Fruit fly (Drosophila melanogaster) whole organism, larva: ENCODE data around the gene sisA.
A peak's percentile ranks its signal among the peaks of the same experiment; 100 is the strongest.

Source experiments
- noc ChIP-seq: fragments of 200-800 bp; sonication (Bioruptor generic); optimal IDR thresholded peaks from 3 replicates; lab custom pipeline; 2019; ENCODE audit warnings: missing biosample characterization, mild to moderate bottlenecking, missing genetic modification characterization, moderate library complexity

Gene sisA

DNA sequence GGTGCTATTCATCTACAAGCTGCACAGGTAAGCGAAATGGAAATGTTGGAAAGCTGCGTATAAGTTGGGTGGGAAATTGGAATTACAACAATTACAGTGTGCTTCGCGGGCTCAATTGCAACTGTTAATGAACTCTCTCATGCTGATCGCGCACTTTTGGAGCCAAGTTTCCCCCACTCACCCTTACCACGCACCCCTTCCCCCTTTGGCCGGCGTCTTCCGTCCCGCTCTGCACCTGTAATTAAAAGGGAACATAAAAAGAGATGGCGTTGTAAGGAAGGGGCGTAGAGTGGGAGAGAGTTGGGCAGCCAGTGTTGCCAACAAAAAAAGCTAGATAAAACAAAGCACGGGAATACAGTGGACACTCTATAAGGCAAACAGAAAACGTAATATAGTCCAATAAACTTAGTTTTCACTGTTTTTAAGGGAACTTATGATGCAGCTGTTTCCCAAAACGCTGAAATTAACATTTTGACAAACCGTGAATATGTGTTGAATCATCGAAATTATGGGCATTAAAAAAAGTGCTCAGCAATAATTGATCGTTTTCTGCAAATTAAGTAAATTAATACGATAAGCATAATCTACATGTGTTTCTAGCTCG lies 18.7 kb upstream of the sisA start:
- no peak for TF ChIP-seq noc (tag; lab: Kevin White, UChicago)

DNA sequence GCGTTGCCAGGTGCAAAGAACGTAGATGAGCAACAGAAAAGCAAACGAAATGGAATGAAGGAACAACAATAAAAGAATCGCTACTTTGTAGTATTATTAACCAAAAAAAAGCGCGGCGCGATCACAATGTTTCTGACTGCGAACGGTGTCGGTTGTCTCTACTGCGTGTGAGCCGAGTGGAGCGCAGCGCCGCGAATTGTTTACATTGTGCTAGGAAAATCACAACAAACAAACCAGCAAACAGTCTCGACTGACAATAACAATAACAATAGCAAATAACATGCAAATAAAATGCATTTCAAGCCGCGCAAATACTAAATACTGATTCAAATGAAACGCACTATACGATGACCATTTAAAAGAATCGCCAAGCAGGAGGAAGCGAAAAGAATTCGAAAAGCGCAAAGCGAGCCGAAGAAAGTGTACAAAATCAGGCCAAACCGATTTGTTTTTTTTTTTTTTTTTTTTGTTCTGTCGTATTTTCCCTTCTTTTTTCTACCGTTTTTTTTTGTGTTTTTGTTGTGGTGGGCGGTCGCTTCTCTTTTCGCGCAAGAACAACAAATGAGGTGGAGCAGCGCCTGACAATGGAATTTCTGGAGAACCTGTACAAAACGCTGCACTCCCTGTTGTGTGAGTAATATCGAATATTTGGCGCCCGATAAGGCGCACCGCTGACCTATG lies 17.9 kb upstream of the sisA start, which contains the start of the genes CG34348 and Kap3:
Gene CG34348, plus strand, starts transcription at position 6 of the 681 bp plus-strand sequence.
Gene Kap3, minus strand, starts transcription at position 217 of the 681 bp plus-strand sequence.
- TF ChIP-seq noc (tag; lab: Kevin White, UChicago) = no peak

DNA sequence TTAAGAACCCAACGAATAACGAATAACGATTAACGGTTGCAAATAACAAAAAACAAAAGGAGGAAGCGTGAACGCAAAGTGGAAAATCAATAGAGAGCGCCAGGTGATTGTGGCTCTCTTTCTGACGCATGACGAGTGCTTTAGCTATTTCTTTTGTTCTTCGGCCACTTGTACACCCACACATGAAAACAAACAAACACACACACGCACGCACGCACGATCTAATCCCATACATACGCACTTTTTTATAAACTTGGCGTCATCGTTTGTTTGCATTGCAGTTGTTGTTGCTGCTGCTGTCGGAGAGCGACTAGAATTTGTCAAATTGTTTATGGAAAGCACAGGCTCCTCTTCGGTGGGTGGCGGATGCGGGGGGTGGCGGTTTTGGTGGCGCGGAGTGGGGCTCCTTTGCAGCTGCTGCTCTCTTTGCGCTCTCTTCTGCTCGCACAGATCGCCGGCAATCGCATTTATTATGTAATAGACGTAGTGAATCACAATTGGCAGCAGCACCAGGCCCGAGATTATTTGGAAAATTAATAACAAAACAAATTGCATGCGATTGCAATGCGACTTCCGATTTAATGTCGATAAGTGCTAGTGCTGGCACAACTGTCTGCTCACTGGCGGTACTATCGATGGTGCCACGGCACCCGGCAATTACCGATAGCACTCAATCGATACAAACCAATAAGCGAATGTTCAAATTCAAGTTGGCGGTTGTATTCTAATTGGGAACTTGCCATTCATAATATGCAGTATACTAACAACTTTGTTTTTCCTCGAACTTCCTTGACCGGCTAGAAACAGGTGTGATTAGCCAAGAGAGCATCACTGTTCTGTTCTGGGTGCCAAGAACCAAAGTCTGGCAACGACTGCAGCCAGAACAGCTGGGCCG lies 17.1 kb upstream of the sisA start:
- TF ChIP-seq noc (tag; lab: Kevin White, UChicago) = peak; percentile 6

- TF ChIP-seq noc (tag; lab: Kevin White, UChicago) = peak; percentile 58
Measured at dm6 chrX:11338047-11338747, 16.0 kb upstream of the sisA start.

- TF ChIP-seq noc (tag; lab: Kevin White, UChicago) = peak; percentile 84
Measured at dm6 chrX:11326213-11326731, 4.1 kb upstream of the sisA start.

DNA sequence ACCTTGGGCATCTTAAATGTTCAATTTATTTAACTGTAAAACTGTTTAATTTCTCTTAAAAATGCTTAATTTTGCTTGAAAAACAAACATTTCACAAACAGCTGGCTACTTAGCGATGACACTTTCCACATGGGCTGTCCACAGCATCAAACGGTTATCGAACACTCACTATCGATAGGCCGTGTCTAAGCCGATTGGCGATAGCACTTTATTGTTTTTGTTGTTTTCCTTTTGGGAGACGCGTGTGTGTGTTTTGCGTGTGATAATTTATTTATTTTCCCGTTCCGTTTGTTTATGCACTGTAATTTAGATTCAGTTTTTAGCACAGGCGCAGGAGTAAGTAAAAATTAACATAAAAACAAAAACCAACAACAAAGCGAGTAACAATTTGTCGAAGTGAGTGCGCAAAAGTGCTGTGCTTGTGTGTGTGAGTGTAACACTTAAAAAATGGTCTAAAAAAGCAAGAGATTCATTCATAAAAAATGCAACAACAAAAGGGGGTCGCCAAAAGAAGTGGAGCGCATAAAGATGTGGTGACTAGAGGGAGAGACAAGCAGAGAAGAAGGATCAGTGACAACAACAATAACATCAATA lies 3.1 kb upstream of the sisA start, which contains the start of gene Gapvd1:
Gene Gapvd1, plus strand, starts transcription at position 211 of the 594 bp plus-strand sequence.
- TF ChIP-seq noc (tag; lab: Kevin White, UChicago) = no peak

DNA sequence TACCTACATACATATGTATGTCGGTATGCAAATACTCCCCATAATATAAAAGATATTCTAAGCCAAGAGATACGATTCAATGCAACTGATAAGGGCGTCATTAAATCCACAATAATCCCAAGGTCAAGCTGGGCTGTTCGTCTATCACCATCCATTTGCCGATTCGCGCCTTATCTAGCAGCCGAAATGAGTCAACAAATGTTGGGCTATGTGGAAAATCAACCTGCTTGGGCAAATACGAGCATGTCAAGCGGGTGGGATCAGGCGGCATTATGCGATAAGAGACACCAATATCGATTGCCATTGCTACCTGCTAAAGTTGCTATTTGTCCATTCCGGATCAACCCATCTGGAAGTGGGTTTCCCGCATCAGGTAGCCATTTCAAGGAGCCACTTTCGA lies 502 bp upstream of the sisA start:
- no peak for TF ChIP-seq noc (tag; lab: Kevin White, UChicago)

- no peak for TF ChIP-seq noc (tag; lab: Kevin White, UChicago)
Measured at dm6 chrX:11319916-11320315, 2.2 kb downstream of the sisA start.

dm6 chrX:11311108-11311507 lies 11.0 kb downstream of the sisA start, which contains the start of gene Ir10a:
TSS of gene Ir10a (minus strand) at chrX:11311208.
- TF ChIP-seq noc (tag; lab: Kevin White, UChicago) = no peak

DNA sequence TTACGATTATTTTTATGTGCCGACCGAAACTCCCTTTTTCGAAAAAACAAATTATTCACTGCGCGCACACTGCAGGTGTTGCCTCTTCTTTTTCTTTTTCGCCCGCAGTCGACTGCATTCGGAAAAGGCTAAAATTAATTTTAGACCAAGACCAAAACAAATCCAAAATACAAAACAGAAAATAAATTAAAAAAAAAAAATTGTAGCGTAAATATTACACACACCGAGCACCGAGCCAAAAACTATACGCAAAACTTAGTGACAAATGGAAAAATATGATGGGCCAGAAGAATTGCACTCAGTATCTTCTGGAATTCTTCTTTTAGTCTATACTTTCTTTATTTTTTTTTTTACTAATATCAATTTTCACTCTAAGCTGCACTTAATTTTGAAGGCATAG lies 19.5 kb downstream of the sisA start, which contains the start of gene CG44422:
Gene CG44422, minus strand, starts transcription at position 101 of the 400 bp plus-strand sequence.
- TF ChIP-seq noc (tag; lab: Kevin White, UChicago) = no peak

DNA sequence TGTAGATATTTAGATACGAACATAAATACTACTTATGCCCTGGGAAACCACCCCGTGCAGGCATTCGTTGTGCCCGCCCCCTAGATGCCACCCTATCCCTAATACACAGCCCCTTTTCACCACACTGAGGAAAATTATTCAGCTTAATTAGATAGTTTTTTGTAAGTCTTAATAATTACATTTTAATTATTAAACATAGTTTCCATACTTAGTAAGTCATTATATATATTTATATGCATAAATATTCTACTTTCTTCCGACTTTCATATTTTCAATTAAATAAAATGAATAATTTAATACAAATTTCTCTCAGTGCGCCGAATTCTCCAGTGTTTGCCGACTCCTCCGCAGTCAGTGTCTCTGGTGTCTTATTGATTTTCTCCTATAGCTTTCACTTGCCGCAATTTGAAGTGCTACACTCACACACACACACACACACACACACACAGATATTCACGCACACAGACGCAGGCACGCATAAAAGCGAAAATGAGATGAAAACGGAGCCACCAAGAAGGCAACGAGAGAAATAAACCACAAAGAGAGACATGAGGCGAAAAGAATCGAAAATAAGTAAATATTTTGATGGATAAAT lies 26.6 kb downstream of the sisA start:
- no peak for TF ChIP-seq noc (tag; lab: Kevin White, UChicago)

- TF ChIP-seq noc (tag; lab: Kevin White, UChicago) = no peak
Measured at dm6 chrX:11293567-11293966, 28.6 kb downstream of the sisA start.

dm6 chrX:11284993-11285392 lies 37.2 kb downstream of the sisA start:
- no peak for TF ChIP-seq noc (tag; lab: Kevin White, UChicago)

- no peak for TF ChIP-seq noc (tag; lab: Kevin White, UChicago)
Measured at dm6 chrX:11283570-11283969, 38.6 kb downstream of the sisA start.
